Fruit fly (Drosophila melanogaster): ENCODE measurements around the gene AP-1gamma.
"Not testable (repeated sequence)": the region's sequence is repeated elsewhere in the genome, so short reads cannot be mapped to it uniquely, and the experiment has no call there.

The AP-1gamma gene

dm6 chrX:9077558-9077957, 30.9 kb upstream of the AP-1gamma start:
- TF ChIP-seq insv (optimal IDR thresholded peaks at IDR 0.05) (no peak), psq (optimal IDR thresholded peaks at IDR 0.05) (no peak), ttk (optimal IDR thresholded peaks at IDR 0.05) (no peak), Myc (optimal IDR thresholded peaks at IDR 0.05) (no peak), h (optimal IDR thresholded peaks at IDR 0.05) (no peak), Sin3A (optimal IDR thresholded peaks at IDR 0.05) (no peak)

dm6 chrX:9078263-9078662, 30.2 kb upstream of the AP-1gamma start, which contains the start of gene CG44325:
Gene CG44325, minus strand, starts transcription at chrX:9078499.
- TF ChIP-seq ttk (optimal IDR thresholded peaks at IDR 0.05) (no peak), h (optimal IDR thresholded peaks at IDR 0.05) (no peak), Sin3A (optimal IDR thresholded peaks at IDR 0.05) (no peak), insv (optimal IDR thresholded peaks at IDR 0.05) (no peak), psq (optimal IDR thresholded peaks at IDR 0.05) (no peak), Myc (optimal IDR thresholded peaks at IDR 0.05) (no peak)

dm6 chrX:9080962-9081361, 27.5 kb upstream of the AP-1gamma start, which contains the start of the genes CG7246 and HP1b:
Gene CG7246, minus strand, starts transcription at chrX:9081057.
Gene HP1b, plus strand, starts transcription at chrX:9081063.
- TF ChIP-seq ttk (optimal IDR thresholded peaks at IDR 0.05) (no peak), psq (optimal IDR thresholded peaks at IDR 0.05) (no peak), Myc (optimal IDR thresholded peaks at IDR 0.05) (no peak), h (optimal IDR thresholded peaks at IDR 0.05) (no peak), Sin3A (optimal IDR thresholded peaks at IDR 0.05) (no peak), insv (optimal IDR thresholded peaks at IDR 0.05) (no peak)

DNA sequence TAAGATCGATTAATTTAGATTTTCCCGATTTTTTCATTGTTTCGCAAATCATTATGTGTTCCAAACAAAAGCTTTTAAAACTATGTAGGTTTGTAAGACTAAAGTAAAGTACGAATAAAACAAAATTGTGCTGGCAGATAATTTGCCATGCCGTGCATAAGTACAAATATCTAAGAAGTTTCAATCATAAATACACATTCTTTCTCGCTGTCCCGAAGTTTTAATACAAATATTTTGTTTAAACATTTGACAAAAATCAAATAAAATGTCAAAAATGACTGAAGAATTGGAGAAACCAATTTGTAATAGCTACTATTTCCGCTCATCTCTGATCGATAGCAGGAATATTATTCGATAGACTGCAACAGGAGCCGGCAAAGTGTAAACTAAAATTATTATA, 25.9 kb upstream of the AP-1gamma start, which contains the start of gene APC4:
Gene APC4, plus strand, starts transcription at position 332 of the 400 bp plus-strand sequence.
- TF ChIP-seq Myc (optimal IDR thresholded peaks at IDR 0.05) (no peak), insv (optimal IDR thresholded peaks at IDR 0.05) (no peak), ttk (optimal IDR thresholded peaks at IDR 0.05) (no peak), psq (optimal IDR thresholded peaks at IDR 0.05) (no peak), Sin3A (optimal IDR thresholded peaks at IDR 0.05) (no peak), h (optimal IDR thresholded peaks at IDR 0.05) (no peak)

DNA sequence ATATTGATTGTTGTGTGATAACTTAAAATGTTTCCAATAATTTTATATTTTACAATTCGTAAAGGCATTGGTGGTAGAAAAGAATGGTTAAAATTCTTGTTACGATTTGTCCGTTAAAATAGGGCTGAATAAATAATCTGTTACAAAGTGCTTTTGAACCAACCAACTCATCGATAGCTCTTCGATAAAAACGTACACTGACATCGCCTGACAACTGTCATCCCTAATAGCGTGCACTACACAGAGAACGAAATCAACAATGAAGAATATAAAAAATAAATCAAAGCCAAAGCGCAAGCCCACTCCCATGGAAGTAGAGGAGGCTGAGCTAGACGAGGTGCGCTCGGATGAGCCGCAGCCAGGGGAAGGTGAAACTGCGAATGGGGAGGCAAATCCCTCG, 22.8 kb upstream of the AP-1gamma start, which contains the start of gene CG32708:
Gene CG32708, plus strand, starts transcription at position 207 of the 400 bp plus-strand sequence.
- TF ChIP-seq Myc (optimal IDR thresholded peaks at IDR 0.05) (no peak), insv (optimal IDR thresholded peaks at IDR 0.05) (no peak), Sin3A (optimal IDR thresholded peaks at IDR 0.05) (no peak), ttk (optimal IDR thresholded peaks at IDR 0.05) (no peak), h (optimal IDR thresholded peaks at IDR 0.05) (no peak), psq (optimal IDR thresholded peaks at IDR 0.05) (no peak)

- not testable (repeated sequence) for TF ChIP-seq insv, Myc, Sin3A (optimal IDR thresholded peaks at IDR 0.05)
These were observed 21.8 kb upstream of the AP-1gamma start, which contains the start of gene CG32706 for dm6 chrX:9086702-9087179. Gene CG32706, plus strand, starts transcription at chrX:9087129.

- TF ChIP-seq insv, h, Myc (optimal IDR thresholded peaks at IDR 0.05): not testable (repeated sequence)
These were observed 20.5 kb upstream of the AP-1gamma start, which contains the start of gene CG6999 for dm6 chrX:9087920-9088417. Gene CG6999, plus strand, starts transcription at chrX:9088367.

dm6 chrX:9089254-9090056, 19.0 kb upstream of the AP-1gamma start, which contains the start of gene CCT2:
Gene CCT2, plus strand, starts transcription at chrX:9089513.
- no peak for TF ChIP-seq psq (optimal IDR thresholded peaks at IDR 0.05)
- TF ChIP-seq Sin3A (optimal IDR thresholded peaks at IDR 0.05): no peak
- no peak for TF ChIP-seq h (optimal IDR thresholded peaks at IDR 0.05)
- TF ChIP-seq ttk (optimal IDR thresholded peaks at IDR 0.05): no peak
- TF ChIP-seq insv (optimal IDR thresholded peaks at IDR 0.05): no peak
- TF ChIP-seq Myc (optimal IDR thresholded peaks at IDR 0.05): no peak

dm6 chrX:9090057-9090358, 18.5 kb upstream of the AP-1gamma start:
- TF ChIP-seq Sin3A (optimal IDR thresholded peaks at IDR 0.05): no peak
- TF ChIP-seq psq (optimal IDR thresholded peaks at IDR 0.05): no peak
- no peak for TF ChIP-seq ttk (optimal IDR thresholded peaks at IDR 0.05)
- no peak for TF ChIP-seq Myc (optimal IDR thresholded peaks at IDR 0.05)
- TF ChIP-seq insv (optimal IDR thresholded peaks at IDR 0.05): no peak
- no peak for TF ChIP-seq h (optimal IDR thresholded peaks at IDR 0.05)

- no peak for TF ChIP-seq Sin3A (optimal IDR thresholded peaks at IDR 0.05)
- TF ChIP-seq insv (optimal IDR thresholded peaks at IDR 0.05): no peak
- TF ChIP-seq psq (optimal IDR thresholded peaks at IDR 0.05): no peak
- TF ChIP-seq ttk (optimal IDR thresholded peaks at IDR 0.05): no peak
- TF ChIP-seq h (optimal IDR thresholded peaks at IDR 0.05): no peak
- TF ChIP-seq Myc (optimal IDR thresholded peaks at IDR 0.05): no peak
These were observed 15.4 kb upstream of the AP-1gamma start for dm6 chrX:9093062-9093461.

DNA sequence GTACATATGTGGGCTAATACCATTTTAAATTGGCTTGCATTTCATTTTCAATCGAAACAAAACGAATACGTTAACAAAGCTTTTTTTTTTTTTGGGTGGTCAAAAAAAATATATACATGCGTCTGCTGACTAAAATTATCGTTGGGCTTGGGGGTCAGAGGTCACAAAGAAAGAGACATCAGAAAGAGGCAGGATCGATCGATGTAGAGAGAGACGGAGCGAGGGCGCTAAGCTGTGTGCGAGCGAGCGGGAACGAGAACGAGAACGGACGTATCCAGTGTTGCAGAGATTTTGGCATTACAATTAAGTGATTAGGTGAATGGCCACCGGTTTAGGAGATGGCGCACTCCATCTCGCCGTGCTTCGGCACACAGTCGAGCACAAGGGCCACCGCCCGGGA, 14.6 kb upstream of the AP-1gamma start:
- no peak for TF ChIP-seq Myc (optimal IDR thresholded peaks at IDR 0.05)
- TF ChIP-seq Sin3A (optimal IDR thresholded peaks at IDR 0.05): no peak
- no peak for TF ChIP-seq insv (optimal IDR thresholded peaks at IDR 0.05)
- no peak for TF ChIP-seq psq (optimal IDR thresholded peaks at IDR 0.05)
- TF ChIP-seq ttk (optimal IDR thresholded peaks at IDR 0.05): no peak
- no peak for TF ChIP-seq h (optimal IDR thresholded peaks at IDR 0.05)

dm6 chrX:9102125-9102524, 6.4 kb upstream of the AP-1gamma start:
- TF ChIP-seq ttk (optimal IDR thresholded peaks at IDR 0.05): no peak
- no peak for TF ChIP-seq psq (optimal IDR thresholded peaks at IDR 0.05)
- TF ChIP-seq insv (optimal IDR thresholded peaks at IDR 0.05): no peak
- TF ChIP-seq h (optimal IDR thresholded peaks at IDR 0.05): no peak
- TF ChIP-seq Sin3A (optimal IDR thresholded peaks at IDR 0.05): no peak
- TF ChIP-seq Myc (optimal IDR thresholded peaks at IDR 0.05): no peak
